Fruit fly (Drosophila melanogaster) whole organism, embryonic: ENCODE results near the gene Bx.

Experiments
- Adf1 ChIP-seq: fragments of 200-800 bp; sonication (Bioruptor generic); IDR thresholded peaks from 2 replicates; pipeline ENCODE4 v1.3.6; 2022; ENCODE audit warnings: missing biosample characterization, missing genetic modification characterization
- CG10267 ChIP-seq: fragments of 200-800 bp; sonication (Bioruptor generic); optimal IDR thresholded peaks from 2 replicates; lab custom pipeline; 2018; ENCODE audit warnings: missing biosample characterization, mild to moderate bottlenecking, missing genetic modification characterization, moderate library complexity
- CG12104 ChIP-seq: fragments of 200-800 bp; sonication (Bioruptor generic); optimal IDR thresholded peaks from 3 replicates; lab custom pipeline; 2016; ENCODE audit warnings: missing biosample characterization, missing genetic modification characterization
- CG13287 ChIP-seq: fragments of 200-800 bp; sonication (Bioruptor generic); IDR thresholded peaks from 2 replicates; pipeline ENCODE4 v1.3.6; 2022; ENCODE audit warnings: missing biosample characterization, missing genetic modification characterization; ENCODE audit not compliant: partially characterized antibody
- CG14050 ChIP-seq: fragments of 200-800 bp; sonication (Bioruptor generic); IDR thresholded peaks from 3 replicates; pipeline ENCODE4 v1.3.6; 2022; ENCODE audit warnings: missing biosample characterization, missing genetic modification characterization
- CG16779 ChIP-seq: fragments of 200-800 bp; sonication (Bioruptor generic); IDR thresholded peaks from 2 replicates; pipeline ENCODE4 v1.3.6; 2022; ENCODE audit warnings: missing biosample characterization, missing genetic modification characterization
- CG16813 ChIP-seq: fragments of 200-800 bp; sonication (Bioruptor generic); IDR thresholded peaks from 3 replicates; pipeline ENCODE4 v1.3.6; 2022; ENCODE audit warnings: missing biosample characterization, missing genetic modification characterization; ENCODE audit not compliant: partially characterized antibody
- CG17186 ChIP-seq: fragments of 200-800 bp; sonication (Bioruptor generic); optimal IDR thresholded peaks from 3 replicates; lab custom pipeline; 2017; ENCODE audit warnings: missing biosample characterization, missing genetic modification reagents, missing genetic modification characterization
- CG18764 ChIP-seq: fragments of 200-800 bp; sonication (Bioruptor generic); optimal IDR thresholded peaks from 3 replicates; lab custom pipeline; 2016; ENCODE audit warnings: missing biosample characterization, missing genetic modification characterization
- CG4820 ChIP-seq: fragments of 200-800 bp; sonication (Bioruptor generic); optimal IDR thresholded peaks from 3 replicates; lab custom pipeline; 2016; ENCODE audit warnings: missing biosample characterization, missing genetic modification characterization
- CG6254 ChIP-seq: fragments of 200-800 bp; sonication (Bioruptor generic); optimal IDR thresholded peaks from 3 replicates; lab custom pipeline; 2017; ENCODE audit warnings: mild to moderate bottlenecking, missing biosample characterization, missing genetic modification reagents, missing genetic modification characterization
- CG7839 ChIP-seq: fragments of 200-800 bp; sonication (Bioruptor generic); optimal IDR thresholded peaks from 3 replicates; lab custom pipeline; 2018; ENCODE audit warnings: missing biosample characterization, mild to moderate bottlenecking, missing genetic modification characterization, moderate library complexity
- CG9876 ChIP-seq: fragments of 200-800 bp; sonication (Bioruptor generic); optimal IDR thresholded peaks from 2 replicates; lab custom pipeline; 2016; ENCODE audit warnings: missing biosample characterization, missing genetic modification characterization
- CHES-1-like ChIP-seq: fragments of 200-800 bp; sonication (Bioruptor generic); optimal IDR thresholded peaks from 2 replicates; lab custom pipeline; 2016; ENCODE audit warnings: missing biosample characterization, missing genetic modification characterization
- Camta ChIP-seq: fragments of 200-800 bp; sonication (Bioruptor generic); optimal IDR thresholded peaks from 2 replicates; lab custom pipeline; 2016; ENCODE audit warnings: missing biosample characterization, missing genetic modification characterization
- Dbx ChIP-seq: fragments of 200-800 bp; sonication (Bioruptor generic); IDR thresholded peaks from 3 replicates; pipeline ENCODE4 v1.3.6; 2022; ENCODE audit warnings: missing biosample characterization, missing genetic modification characterization
- Dip2 ChIP-seq: fragments of 200-800 bp; sonication (Bioruptor generic); IDR thresholded peaks from 2 replicates; pipeline ENCODE4 v1.3.6; 2022; ENCODE audit warnings: missing biosample characterization, missing genetic modification characterization
- E2f1 ChIP-seq: fragments of 200-800 bp; sonication (Bioruptor generic); IDR thresholded peaks from 2 replicates; pipeline ENCODE4 v1.3.6; 2022; ENCODE audit warnings: missing biosample characterization, missing genetic modification characterization
- Elba2 ChIP-seq: fragments of 200-800 bp; sonication (Bioruptor generic); optimal IDR thresholded peaks from 3 replicates; lab custom pipeline; 2016; ENCODE audit warnings: missing biosample characterization, missing genetic modification characterization
- Ets97D ChIP-seq: fragments of 200-800 bp; sonication (Bioruptor generic); optimal IDR thresholded peaks from 3 replicates; lab custom pipeline; 2016; ENCODE audit warnings: missing biosample characterization, missing genetic modification characterization
- Hand ChIP-seq: fragments of 200-800 bp; sonication (Bioruptor generic); optimal IDR thresholded peaks from 2 replicates; lab custom pipeline; 2017; ENCODE audit warnings: mild to moderate bottlenecking, missing biosample characterization, missing genetic modification reagents, missing genetic modification characterization
- HmgD ChIP-seq: fragments of 200-800 bp; sonication (Bioruptor generic); optimal IDR thresholded peaks from 3 replicates; lab custom pipeline; 2016; ENCODE audit warnings: missing biosample characterization, missing genetic modification characterization
- Hr39 ChIP-seq: fragments of >200 bp; optimal IDR thresholded peaks from 2 replicates; lab custom pipeline; 2017
- MBD-R2 ChIP-seq: fragments of 200-800 bp; sonication (Bioruptor generic); IDR thresholded peaks from 2 replicates; pipeline ENCODE4 v1.3.6; 2022; ENCODE audit warnings: missing biosample characterization, missing genetic modification characterization
- MTF-1 ChIP-seq: fragments of 200-800 bp; sonication (Bioruptor generic); optimal IDR thresholded peaks from 2 replicates; lab custom pipeline; 2018; ENCODE audit warnings: missing biosample characterization, mild to moderate bottlenecking, missing genetic modification characterization, borderline replicate concordance
- Mad ChIP-seq: fragments of 200-800 bp; sonication (Bioruptor generic); optimal IDR thresholded peaks from 2 replicates; lab custom pipeline; 2016; ENCODE audit warnings: missing biosample characterization, missing genetic modification characterization
- Mrtf ChIP-seq: fragments of 200-800 bp; sonication (Bioruptor generic); IDR thresholded peaks from 3 replicates; pipeline ENCODE4 v1.3.6; 2022; ENCODE audit warnings: missing biosample characterization, missing genetic modification characterization
- NC2α ChIP-seq: fragments of 200-800 bp; sonication (Bioruptor generic); optimal IDR thresholded peaks from 2 replicates; lab custom pipeline; 2016; ENCODE audit warnings: missing biosample characterization, missing genetic modification characterization
- Neu2 ChIP-seq: fragments of 200-800 bp; sonication (Bioruptor generic); optimal IDR thresholded peaks from 3 replicates; lab custom pipeline; 2016; ENCODE audit warnings: missing biosample characterization, missing genetic modification characterization, borderline replicate concordance
- Nf-YB ChIP-seq: fragments of 200-800 bp; sonication (Bioruptor generic); optimal IDR thresholded peaks from 3 replicates; lab custom pipeline; 2019; ENCODE audit warnings: missing biosample characterization, mild to moderate bottlenecking, missing genetic modification characterization, moderate library complexity
- Nf-YC ChIP-seq: fragments of 200-800 bp; optimal IDR thresholded peaks from 3 replicates; lab custom pipeline; 2019; ENCODE audit warnings: missing biosample characterization, mild to moderate bottlenecking, missing genetic modification characterization, moderate library complexity
- Ptx1 ChIP-seq: fragments of 200-800 bp; sonication (Bioruptor generic); IDR thresholded peaks from 2 replicates; pipeline ENCODE4 v1.3.6; 2022; ENCODE audit warnings: missing biosample characterization, missing genetic modification characterization
- Spps ChIP-seq: fragments of 200-800 bp; sonication (Bioruptor generic); optimal IDR thresholded peaks from 2 replicates; lab custom pipeline; 2018; ENCODE audit warnings: missing biosample characterization, mild to moderate bottlenecking, missing genetic modification characterization
- al ChIP-seq: fragments of 200-800 bp; sonication (Bioruptor generic); IDR thresholded peaks from 2 replicates; pipeline ENCODE4 v1.3.6; 2022; ENCODE audit warnings: missing biosample characterization, missing genetic modification characterization
- aop ChIP-seq: fragments of 200-800 bp; sonication (Bioruptor generic); IDR thresholded peaks from 2 replicates; pipeline ENCODE4 v1.3.6; 2022; ENCODE audit warnings: missing biosample characterization, missing genetic modification characterization
- ap ChIP-seq: fragments of 200-800 bp; sonication (Bioruptor generic); IDR thresholded peaks from 2 replicates; pipeline ENCODE4 v1.3.6; 2022; ENCODE audit warnings: missing biosample characterization, missing genetic modification characterization
- cad ChIP-seq: fragments of >200 bp; optimal IDR thresholded peaks from 2 replicates; lab custom pipeline; 2017; ENCODE audit warnings: missing biosample characterization, missing genetic modification characterization
- caup ChIP-seq: fragments of 200-800 bp; sonication (Bioruptor generic); optimal IDR thresholded peaks from 3 replicates; lab custom pipeline; 2017; ENCODE audit warnings: missing biosample characterization, mild to moderate bottlenecking, missing genetic modification characterization, moderate library complexity; ENCODE audit not compliant: severe bottlenecking
- chm ChIP-seq: fragments of 200-800 bp; sonication (Bioruptor generic); IDR thresholded peaks from 2 replicates; pipeline ENCODE4 v1.3.6; 2022; ENCODE audit warnings: missing biosample characterization, missing genetic modification characterization
- crc ChIP-seq: fragments of 200-800 bp; sonication (Bioruptor generic); optimal IDR thresholded peaks from 2 replicates; lab custom pipeline; 2016; ENCODE audit warnings: missing biosample characterization, missing genetic modification characterization
- crol ChIP-seq: fragments of 200-800 bp; sonication (Bioruptor generic); IDR thresholded peaks from 2 replicates; pipeline ENCODE4 v1.3.6; 2022; ENCODE audit warnings: missing biosample characterization, missing genetic modification characterization
- fd102C ChIP-seq: fragments of 200-800 bp; sonication (Bioruptor generic); optimal IDR thresholded peaks from 2 replicates; lab custom pipeline; 2018; ENCODE audit warnings: missing biosample characterization, mild to moderate bottlenecking, missing genetic modification characterization, moderate library complexity
- lmd ChIP-seq: fragments of 200-800 bp; sonication (Bioruptor generic); IDR thresholded peaks from 2 replicates; pipeline ENCODE4 v1.3.6; 2022; ENCODE audit warnings: missing biosample characterization, missing genetic modification characterization
- nmo ChIP-seq: fragments of 200-800 bp; sonication (Bioruptor generic); optimal IDR thresholded peaks from 2 replicates; lab custom pipeline; 2018; ENCODE audit warnings: missing biosample characterization, mild to moderate bottlenecking, missing genetic modification characterization, moderate library complexity
- rib ChIP-seq: fragments of 200-800 bp; sonication (Bioruptor generic); IDR thresholded peaks from 2 replicates; pipeline ENCODE4 v1.3.6; 2022; ENCODE audit warnings: missing biosample characterization, missing genetic modification characterization
- so ChIP-seq: fragments of 200-800 bp; sonication (Bioruptor generic); IDR thresholded peaks from 3 replicates; pipeline ENCODE4 v1.3.6; 2022; ENCODE audit warnings: missing biosample characterization, missing genetic modification characterization
- sr ChIP-seq: fragments of 200-800 bp; sonication (Bioruptor generic); IDR thresholded peaks from 3 replicates; pipeline ENCODE4 v1.3.6; 2022; ENCODE audit warnings: missing biosample characterization, missing genetic modification characterization
- ssp ChIP-seq: fragments of 200-800 bp; sonication (Bioruptor generic); IDR thresholded peaks from 2 replicates; pipeline ENCODE4 v1.3.6; 2022; ENCODE audit warnings: missing biosample characterization, missing genetic modification characterization
- tll ChIP-seq, 2 experiments: fragments of 200-800 bp in 1 of 2; fragments of >200 bp in 1 of 2; sonication (Bioruptor generic) in 1 of 2; optimal IDR thresholded peaks; 2 replicates each; lab custom pipeline; 2017 to 2019; ENCODE audit warnings: missing biosample characterization in 2 of 2, missing genetic modification characterization in 2 of 2, mild to moderate bottlenecking in 1 of 2, moderate library complexity in 1 of 2
- trh ChIP-seq: fragments of 200-800 bp; sonication (Bioruptor generic); optimal IDR thresholded peaks from 2 replicates; lab custom pipeline; 2016; ENCODE audit warnings: missing biosample characterization, missing genetic modification characterization
- twi ChIP-seq: fragments of 200-800 bp; optimal IDR thresholded peaks from 2 replicates; lab custom pipeline; 2019; ENCODE audit warnings: missing biosample characterization, mild to moderate bottlenecking, missing genetic modification characterization, moderate library complexity
- wek ChIP-seq: fragments of 200-800 bp; sonication (Bioruptor generic); optimal IDR thresholded peaks from 3 replicates; lab custom pipeline; 2018; ENCODE audit warnings: missing biosample characterization, mild to moderate bottlenecking, missing genetic modification characterization, moderate library complexity
- zen2 ChIP-seq: fragments of 200-800 bp; sonication (Bioruptor generic); IDR thresholded peaks from 3 replicates; pipeline ENCODE4 v1.3.6; 2022; ENCODE audit warnings: missing biosample characterization, missing genetic modification characterization; ENCODE audit not compliant: partially characterized antibody

The Bx gene

dm6 chrX:18575151-18575550 is 59.9 kb downstream of the Bx start:
- no peak for TF ChIP-seq rib (GFP tag; lab: Robert Waterston, UW)
- no peak for TF ChIP-seq MBD-R2
- TF ChIP-seq Mrtf (GFP tag; lab: Robert Waterston, UW) = no peak
- no peak for TF ChIP-seq CG12104
- TF ChIP-seq crc = no peak
- no peak for TF ChIP-seq Camta (GFP tag; lab: Kevin White, UChicago)
- TF ChIP-seq MTF-1 (GFP tag; lab: Kevin White, UChicago) = no peak
- TF ChIP-seq tll (GFP tag; optimal IDR thresholded peaks at IDR 0.05; lab: Kevin White, UChicago) = no peak
- no peak for TF ChIP-seq CG9876 (GFP tag; lab: Kevin White, UChicago)
- no peak for TF ChIP-seq nmo (GFP tag; lab: Kevin White, UChicago)
- TF ChIP-seq so (GFP tag; lab: Robert Waterston, UW) = no peak
- TF ChIP-seq CG10267 (tag; lab: Kevin White, UChicago) = no peak
- TF ChIP-seq al (GFP tag; lab: Robert Waterston, UW) = no peak
- TF ChIP-seq CHES-1-like (GFP tag; lab: Kevin White, UChicago) = no peak
- TF ChIP-seq CG16779 = no peak
- TF ChIP-seq chm (GFP tag; lab: Robert Waterston, UW) = no peak
- no peak for TF ChIP-seq ap (GFP tag; lab: Robert Waterston, UW)
- TF ChIP-seq caup (GFP tag; lab: Kevin White, UChicago) = no peak
- TF ChIP-seq CG14050 (GFP tag; lab: Robert Waterston, UW) = no peak
- TF ChIP-seq Dbx (GFP tag; lab: Robert Waterston, UW) = 0 out of 3 replicates have a peak, but pooled peaks have one; percentile 8
- TF ChIP-seq Hand = no peak
- TF ChIP-seq zen2 (GFP tag; lab: Robert Waterston, UW) = no peak
- no peak for TF ChIP-seq Elba2
- peak; percentile 43; the same call in 1 of the 2 replicates for TF ChIP-seq Adf1 (GFP tag; lab: Robert Waterston, UW)
- no peak for TF ChIP-seq lmd (GFP tag; lab: Robert Waterston, UW)
- no peak for TF ChIP-seq E2f1 (GFP tag; lab: Robert Waterston, UW)
- TF ChIP-seq Ets97D = no peak
- TF ChIP-seq CG7839 (tag; lab: Kevin White, UChicago) = no peak
- TF ChIP-seq aop (GFP tag; lab: Robert Waterston, UW) = no peak
- TF ChIP-seq Nf-YC (tag; lab: Kevin White, UChicago) = peak; percentile 94
- TF ChIP-seq CG17186 = no peak
- TF ChIP-seq wek = no peak
- no peak for TF ChIP-seq CG16813 (GFP tag; lab: Robert Waterston, UW)
- TF ChIP-seq twi = no peak
- no peak for TF ChIP-seq NC2α
- 0 out of 3 replicates have a peak, but pooled peaks have one; percentile 19 for TF ChIP-seq sr
- TF ChIP-seq Neu2 (GFP tag; lab: Kevin White, UChicago) = no peak
- no peak for TF ChIP-seq Spps (tag; lab: Kevin White, UChicago)
- no peak for TF ChIP-seq Dip2 (GFP tag; lab: Robert Waterston, UW)
- no peak for TF ChIP-seq CG13287
- TF ChIP-seq crol (GFP tag; lab: Robert Waterston, UW) = peak; percentile 62
- no peak for TF ChIP-seq CG4820
- TF ChIP-seq Nf-YB (GFP tag; lab: Kevin White, UChicago) = peak; percentile 77
- TF ChIP-seq Mad (GFP tag; lab: Kevin White, UChicago) = no peak
- no peak for TF ChIP-seq Ptx1 (GFP tag; lab: Robert Waterston, UW)
- TF ChIP-seq trh = no peak
- TF ChIP-seq Hr39 (lab: Kevin White, UChicago) = no peak
- TF ChIP-seq ssp = no peak
- no peak for TF ChIP-seq HmgD
- TF ChIP-seq cad (GFP tag; lab: Kevin White, UChicago) = no peak
- TF ChIP-seq CG6254 = no peak
- no peak for TF ChIP-seq fd102C (GFP tag; lab: Kevin White, UChicago)
- no peak for TF ChIP-seq CG18764 (GFP tag; lab: Kevin White, UChicago)
